Fruit fly (Drosophila melanogaster) ovary, adult (tissue): Measurements from ENCODE around the gene Dok.

Experiments used
- CG17801 ChIP-seq: fragments of 200-800 bp; optimal IDR thresholded peaks from 2 replicates; lab custom pipeline; 2019; ENCODE audit warnings: missing biosample characterization, mild to moderate bottlenecking, missing genetic modification characterization, moderate library complexity; ENCODE audit not compliant: partially characterized antibody

The Dok gene

dm6 chrX:7334801-7335176 lies 10.8 kb downstream of the Dok start:
- peak; percentile 83 for TF ChIP-seq CG17801 (GFP tag; lab: Kevin White, UChicago)

- no peak for TF ChIP-seq CG17801 (GFP tag; lab: Kevin White, UChicago)
These were observed 11.5 kb downstream of the Dok start for dm6 chrX:7335524-7335991.

- peak; percentile 57 for TF ChIP-seq CG17801 (GFP tag; lab: Kevin White, UChicago)
These were observed 12.3 kb downstream of the Dok start for dm6 chrX:7336121-7336961.

dm6 chrX:7336962-7337844 lies 13.2 kb downstream of the Dok start, which contains the start of gene CBP:
Gene CBP, plus strand, starts transcription at chrX:7337352.
- TF ChIP-seq CG17801 (GFP tag; lab: Kevin White, UChicago), result peak; percentile 84

- TF ChIP-seq CG17801 (GFP tag; lab: Kevin White, UChicago), result no peak
These were observed 14.0 kb downstream of the Dok start for dm6 chrX:7337975-7338374.

dm6 chrX:7338538-7338937 lies 14.5 kb downstream of the Dok start:
- no peak for TF ChIP-seq CG17801 (GFP tag; lab: Kevin White, UChicago)

dm6 chrX:7339610-7340326 lies 15.8 kb downstream of the Dok start:
- no peak for TF ChIP-seq CG17801 (GFP tag; lab: Kevin White, UChicago)

- no peak for TF ChIP-seq CG17801 (GFP tag; lab: Kevin White, UChicago)
These were observed 16.7 kb downstream of the Dok start for dm6 chrX:7340667-7341066.

dm6 chrX:7342998-7343397 lies 19.0 kb downstream of the Dok start:
- TF ChIP-seq CG17801 (GFP tag; lab: Kevin White, UChicago), result no peak

dm6 chrX:7347406-7347805 lies 23.4 kb downstream of the Dok start, which contains the start of gene CG15034:
Gene CG15034, minus strand, starts transcription at chrX:7347506.
- TF ChIP-seq CG17801 (GFP tag; lab: Kevin White, UChicago), result no peak

- no peak for TF ChIP-seq CG17801 (GFP tag; lab: Kevin White, UChicago)
These were observed 25.9 kb downstream of the Dok start for dm6 chrX:7349963-7350362.

dm6 chrX:7358496-7358895 lies 34.5 kb downstream of the Dok start, which contains the start of gene CG1999:
Gene CG1999, plus strand, starts transcription at chrX:7358796.
- TF ChIP-seq CG17801 (GFP tag; lab: Kevin White, UChicago), result no peak

- TF ChIP-seq CG17801 (GFP tag; lab: Kevin White, UChicago), result no peak
These were observed 44.3 kb downstream of the Dok start for dm6 chrX:7368361-7368760.

dm6 chrX:7372475-7372874 lies 48.5 kb downstream of the Dok start:
- no peak for TF ChIP-seq CG17801 (GFP tag; lab: Kevin White, UChicago)

- no peak for TF ChIP-seq CG17801 (GFP tag; lab: Kevin White, UChicago)
These were observed 53.8 kb downstream of the Dok start, which contains the start of gene CheA7a for dm6 chrX:7377840-7378239. Gene CheA7a, plus strand, starts transcription at chrX:7378140.
